Worm (Caenorhabditis elegans) whole organism, L4 larva: ENCODE results near the gene T12B5.15.

Experiments
- F10B5.3 ChIP-seq: sonication (generic microtip); optimal IDR thresholded peaks from 2 replicates; lab custom pipeline; 2016; ENCODE audit warnings: mild to moderate bottlenecking, missing genetic modification characterization, missing compliant biosample characterization
- F26F4.8 ChIP-seq: fragments of 200-800 bp; sonication (Bioruptor generic); conservative IDR thresholded peaks from 2 replicates; pipeline ENCODE4 v1.3.6; 2022; ENCODE audit warnings: missing genetic modification characterization, missing compliant biosample characterization
- T20F7.1 ChIP-seq: fragments of 200-800 bp; sonication (Bioruptor generic); optimal IDR thresholded peaks from 2 replicates; lab custom pipeline; 2018; ENCODE audit warnings: mild to moderate bottlenecking, missing genetic modification characterization, missing compliant biosample characterization
- Y48G9A.11 ChIP-seq: fragments of 200-800 bp; sonication (Bioruptor generic); IDR thresholded peaks from 2 replicates; pipeline ENCODE4 v1.3.6; 2022; ENCODE audit warnings: missing genetic modification reagents, missing genetic modification characterization, missing compliant biosample characterization
- aly-2 ChIP-seq: sonication (generic microtip); optimal IDR thresholded peaks from 2 replicates; lab custom pipeline; 2018; ENCODE audit warnings: missing biosample characterization, missing genetic modification characterization
- cey-2 ChIP-seq: sonication (generic microtip); optimal IDR thresholded peaks from 3 replicates; lab custom pipeline; 2017; ENCODE audit warnings: missing genetic modification characterization, mild to moderate bottlenecking, missing compliant biosample characterization, antibody characterized with exemption, borderline replicate concordance; ENCODE audit not compliant: insufficient read depth
- daf-16 ChIP-seq, 3 experiments: sonication (generic microtip); optimal IDR thresholded peaks; 2 replicates each; lab custom pipeline; 2016 to 2017; ENCODE audit warnings: missing genetic modification characterization in 3 of 3, missing genetic modification reagents in 3 of 3, mild to moderate bottlenecking in 2 of 3, missing compliant biosample characterization in 2 of 3, missing biosample characterization in 1 of 3, moderate library complexity in 1 of 3
- daf-19 ChIP-seq: fragments of 200-800 bp; sonication (Bioruptor generic); conservative IDR thresholded peaks from 2 replicates; pipeline ENCODE4 v1.3.6; 2022; ENCODE audit warnings: missing genetic modification characterization, missing compliant biosample characterization
- dmd-6 ChIP-seq: fragments of 200-800 bp; sonication (Bioruptor generic); IDR thresholded peaks from 2 replicates; pipeline ENCODE4 v1.3.6; 2022; ENCODE audit warnings: missing genetic modification reagents, missing genetic modification characterization, missing compliant biosample characterization
- dmd-9 ChIP-seq: fragments of 200-800 bp; sonication (Bioruptor generic); IDR thresholded peaks from 2 replicates; pipeline ENCODE4 v1.3.6; 2022; ENCODE audit warnings: missing genetic modification reagents, missing genetic modification characterization, missing compliant biosample characterization
- dpl-1 ChIP-seq: fragments of 150-350 bp; optimal IDR thresholded peaks from 2 replicates; lab custom pipeline; 2014; ENCODE audit warnings: missing biosample characterization, missing genetic modification reagents, missing genetic modification characterization
- duxl-1 ChIP-seq: sonication (generic microtip); optimal IDR thresholded peaks from 2 replicates; lab custom pipeline; 2016; ENCODE audit warnings: mild to moderate bottlenecking, missing genetic modification characterization, moderate library complexity, missing compliant biosample characterization; ENCODE audit not compliant: poor library complexity
- dve-1 ChIP-seq: sonication (generic microtip); optimal IDR thresholded peaks from 2 replicates; lab custom pipeline; 2017; ENCODE audit warnings: antibody characterized with exemption, mild to moderate bottlenecking, missing genetic modification characterization, missing compliant biosample characterization; ENCODE audit not compliant: insufficient read depth
- fkh-10 ChIP-seq: fragments of 150-350 bp; optimal IDR thresholded peaks from 2 replicates; lab custom pipeline; 2014; ENCODE audit warnings: missing biosample characterization, missing genetic modification reagents, missing genetic modification characterization
- hlh-11 ChIP-seq: fragments of 200-800 bp; sonication (Bioruptor generic); optimal IDR thresholded peaks from 2 replicates; lab custom pipeline; 2018; ENCODE audit warnings: mild to moderate bottlenecking, missing genetic modification characterization, missing compliant biosample characterization
- hlh-30 ChIP-seq: sonication (generic microtip); optimal IDR thresholded peaks from 2 replicates; lab custom pipeline; 2017; ENCODE audit warnings: antibody characterized with exemption, mild to moderate bottlenecking, missing genetic modification characterization, missing compliant biosample characterization; ENCODE audit not compliant: insufficient read depth
- lim-7 ChIP-seq: fragments of 200-800 bp; sonication (Bioruptor generic); IDR thresholded peaks from 2 replicates; pipeline ENCODE4 v1.3.6; 2022; ENCODE audit warnings: missing genetic modification characterization, missing compliant biosample characterization
- lin-1 ChIP-seq: fragments of 200-800 bp; sonication (Bioruptor generic); IDR thresholded peaks from 2 replicates; pipeline ENCODE4 v1.3.6; 2022; ENCODE audit warnings: missing genetic modification reagents, missing genetic modification characterization, missing compliant biosample characterization
- lin-15B ChIP-seq: fragments of 150-350 bp; sonication (generic microtip); optimal IDR thresholded peaks from 3 replicates; lab custom pipeline; 2014; ENCODE audit warnings: missing biosample characterization, missing genetic modification characterization
- lin-29 ChIP-seq: fragments of 200-800 bp; sonication (Bioruptor generic); IDR thresholded peaks from 2 replicates; pipeline ENCODE4 v1.3.6; 2022; ENCODE audit warnings: missing genetic modification reagents, missing genetic modification characterization, missing compliant biosample characterization
- madf-9 ChIP-seq: fragments of 200-800 bp; sonication (Bioruptor generic); conservative IDR thresholded peaks from 2 replicates; pipeline ENCODE4 v1.3.6; 2022; ENCODE audit warnings: missing genetic modification reagents, missing genetic modification characterization, missing compliant biosample characterization
- mes-2 ChIP-seq: sonication (generic microtip); optimal IDR thresholded peaks from 2 replicates; lab custom pipeline; 2016; ENCODE audit warnings: missing genotype, mild to moderate bottlenecking, missing genetic modification characterization, missing compliant biosample characterization; ENCODE audit not compliant: poor library complexity, severe bottlenecking
- mxl-3 ChIP-seq: fragments of 200-800 bp; sonication (Bioruptor generic); optimal IDR thresholded peaks from 2 replicates; lab custom pipeline; 2018; ENCODE audit warnings: mild to moderate bottlenecking, missing genetic modification characterization, missing compliant biosample characterization
- nhr-28 ChIP-seq: fragments of 150-350 bp; optimal IDR thresholded peaks from 2 replicates; lab custom pipeline; 2014; ENCODE audit warnings: missing biosample characterization, missing genetic modification characterization
- nhr-48 ChIP-seq: sonication (generic microtip); optimal IDR thresholded peaks from 2 replicates; lab custom pipeline; 2016; ENCODE audit warnings: mild to moderate bottlenecking, missing genetic modification characterization, missing compliant biosample characterization
- nhr-77 ChIP-seq: fragments of 150-350 bp; optimal IDR thresholded peaks from 2 replicates; lab custom pipeline; 2014; ENCODE audit warnings: missing biosample characterization, missing genetic modification characterization
- php-3 ChIP-seq: fragments of 200-800 bp; sonication (Bioruptor generic); IDR thresholded peaks from 2 replicates; pipeline ENCODE4 v1.3.6; 2022; ENCODE audit warnings: missing genetic modification reagents, missing genetic modification characterization, missing compliant biosample characterization
- pqm-1 ChIP-seq: sonication (generic microtip); optimal IDR thresholded peaks from 2 replicates; lab custom pipeline; 2017; ENCODE audit warnings: missing biosample characterization, missing genetic modification characterization
- tag-97 ChIP-seq: fragments of 200-800 bp; sonication (Bioruptor generic); IDR thresholded peaks from 2 replicates; pipeline ENCODE4 v1.3.6; 2022; ENCODE audit warnings: missing genetic modification characterization, missing compliant biosample characterization
- tra-1 ChIP-seq: fragments of 200-800 bp; sonication (Bioruptor generic); IDR thresholded peaks from 2 replicates; pipeline ENCODE4 v1.3.6; 2022; ENCODE audit warnings: missing genetic modification reagents, missing genetic modification characterization, missing compliant biosample characterization
- zip-11 ChIP-seq: fragments of 200-800 bp; sonication (Bioruptor generic); IDR thresholded peaks from 2 replicates; pipeline ENCODE4 v1.3.6; 2022; ENCODE audit warnings: missing genetic modification characterization, missing compliant biosample characterization
- zip-2 ChIP-seq: fragments of 150-350 bp; optimal IDR thresholded peaks from 2 replicates; lab custom pipeline; 2014; ENCODE audit warnings: missing biosample characterization, missing genetic modification characterization
- ztf-11 ChIP-seq: fragments of 150-350 bp; optimal IDR thresholded peaks from 2 replicates; lab custom pipeline; 2014; ENCODE audit warnings: missing biosample characterization, missing genetic modification characterization

Gene T12B5.15

ce11 chrIII:950472-950871, 4.0 kb downstream of the T12B5.15 start, which contains the start of the genes fbxa-67 and fbxa-11:
Gene fbxa-67 (minus strand): TSS chrIII:950670.
Gene fbxa-11 (plus strand): TSS chrIII:950869.
- TF ChIP-seq T20F7.1 (GFP tag; lab: Kevin White, UChicago) (peak; percentile 25), dve-1 (tag; lab: Kevin White, UChicago) (peak; percentile 21), dpl-1 (GFP tag; lab: Kevin White, UChicago) (peak; percentile 51), duxl-1 (tag; lab: Kevin White, UChicago) (no peak)

- TF ChIP-seq daf-16 (GFP tag; optimal IDR thresholded peaks at IDR 0.05; lab: Kevin White, UChicago) (no peak), daf-16 (tag; optimal IDR thresholded peaks at IDR 0.05; lab: Kevin White, UChicago) (peak; percentile 53), ztf-11 (tag; lab: Kevin White, UChicago) (no peak), mxl-3 (GFP tag; lab: Kevin White, UChicago) (no peak), hlh-30 (peak; percentile 16), pqm-1 (tag; lab: Kevin White, UChicago) (peak; percentile 76), nhr-77 (tag; lab: Kevin White, UChicago) (peak; percentile 12), T20F7.1 (GFP tag; lab: Kevin White, UChicago) (peak; percentile 54), madf-9 (GFP tag; lab: Robert Waterston, UW) (no peak), php-3 (GFP tag; lab: Robert Waterston, UW) (peak; percentile 80), fkh-10 (GFP tag; lab: Kevin White, UChicago) (no peak), zip-11 (GFP tag; lab: Robert Waterston, UW) (no peak), dmd-9 (GFP tag; lab: Robert Waterston, UW) (no peak), F26F4.8 (GFP tag; lab: Robert Waterston, UW) (no peak), nhr-28 (tag; lab: Kevin White, UChicago) (peak; percentile 61), mes-2 (tag; lab: Kevin White, UChicago) (no peak), dmd-6 (GFP tag; lab: Robert Waterston, UW) (peak; percentile 95), cey-2 (tag; lab: Kevin White, UChicago) (no peak), aly-2 (tag; lab: Kevin White, UChicago) (no peak), duxl-1 (tag; lab: Kevin White, UChicago) (no peak), nhr-48 (tag; lab: Kevin White, UChicago) (no peak), lin-29 (GFP tag; lab: Robert Waterston, UW) (no peak), dpl-1 (GFP tag; lab: Kevin White, UChicago) (no peak), tra-1 (GFP tag; lab: Robert Waterston, UW) (peak; percentile 66; the same call in 1 of the 2 replicates), daf-19 (GFP tag; lab: Robert Waterston, UW) (no peak), F10B5.3 (tag; lab: Kevin White, UChicago) (no peak), lin-1 (GFP tag; lab: Robert Waterston, UW) (peak; percentile 36; the same call in 1 of the 2 replicates), tag-97 (GFP tag; lab: Robert Waterston, UW) (no peak), hlh-11 (tag; lab: Kevin White, UChicago) (peak; percentile 82), Y48G9A.11 (no peak), dve-1 (tag; lab: Kevin White, UChicago) (peak; percentile 63), lim-7 (GFP tag; lab: Robert Waterston, UW) (no peak), lin-15B (tag; lab: Kevin White, UChicago) (no peak), zip-2 (tag; lab: Kevin White, UChicago) (peak; percentile 75)
Observed at ce11 chrIII:946250-946725, 8.2 kb downstream of the T12B5.15 start, which contains the start of gene fbxa-60. Gene fbxa-60 (minus strand): TSS chrIII:946300.

- TF ChIP-seq dmd-6 (GFP tag; lab: Robert Waterston, UW) = peak; percentile 78
- TF ChIP-seq php-3 (GFP tag; lab: Robert Waterston, UW) = peak; percentile 78
Observed at ce11 chrIII:944346-944745, 10.1 kb downstream of the T12B5.15 start.
